Worm (Caenorhabditis elegans) whole organism, early embryonic: Measurements from ENCODE around the gene fbxa-136.

Experiments used
- B0310.2 ChIP-seq: sonication (generic microtip); optimal IDR thresholded peaks from 2 replicates; lab custom pipeline; 2016; ENCODE audit warnings: mild to moderate bottlenecking, missing genetic modification characterization, missing compliant biosample characterization
- F13C5.2 ChIP-seq: sonication (generic microtip); optimal IDR thresholded peaks from 2 replicates; lab custom pipeline; 2017; ENCODE audit warnings: mild to moderate bottlenecking, missing genetic modification characterization, inconsistent platforms, missing compliant biosample characterization
- aly-1 ChIP-seq: sonication (generic microtip); optimal IDR thresholded peaks from 2 replicates; lab custom pipeline; 2016; ENCODE audit warnings: missing genetic modification characterization, missing compliant biosample characterization
- ama-1 ChIP-seq: fragments of 150-350 bp; optimal IDR thresholded peaks from 2 replicates; lab custom pipeline; 2014
- ceh-13 ChIP-seq: fragments of 200-800 bp; sonication (Bioruptor generic); optimal IDR thresholded peaks from 2 replicates; lab custom pipeline; 2018; ENCODE audit warnings: mild to moderate bottlenecking, missing genetic modification characterization, missing compliant biosample characterization
- ceh-36 ChIP-seq: sonication (generic microtip); optimal IDR thresholded peaks from 2 replicates; lab custom pipeline; 2016; ENCODE audit warnings: missing genetic modification characterization, inconsistent platforms, missing compliant biosample characterization
- ets-7 ChIP-seq: sonication (generic microtip); optimal IDR thresholded peaks from 2 replicates; lab custom pipeline; 2016; ENCODE audit warnings: missing genotype, missing genetic modification characterization, missing compliant biosample characterization
- flt-1 ChIP-seq: fragments of 200-800 bp; sonication (Bioruptor generic); IDR thresholded peaks from 2 replicates; pipeline ENCODE4 v1.3.6; 2022; ENCODE audit warnings: missing genetic modification characterization, missing compliant biosample characterization
- hmbx-1 ChIP-seq: sonication (generic microtip); optimal IDR thresholded peaks from 2 replicates; lab custom pipeline; 2016; ENCODE audit warnings: mild to moderate bottlenecking, missing genetic modification characterization, missing compliant biosample characterization
- hmg-4 ChIP-seq: fragments of 200-800 bp; sonication (Bioruptor generic); optimal IDR thresholded peaks from 2 replicates; lab custom pipeline; 2018; ENCODE audit warnings: mild to moderate bottlenecking, missing genetic modification characterization, missing compliant biosample characterization
- hnd-1 ChIP-seq: sonication (generic microtip); optimal IDR thresholded peaks from 2 replicates; lab custom pipeline; 2016; ENCODE audit warnings: missing genetic modification characterization, missing compliant biosample characterization
- pes-1 ChIP-seq: fragments of 200-800 bp; sonication (Bioruptor generic); IDR thresholded peaks from 2 replicates; pipeline ENCODE4 v1.3.6; 2022; ENCODE audit warnings: missing genetic modification reagents, missing genetic modification characterization, missing compliant biosample characterization
- scrt-1 ChIP-seq: fragments of 200-800 bp; sonication (Bioruptor generic); IDR thresholded peaks from 2 replicates; pipeline ENCODE4 v1.3.6; 2022; ENCODE audit warnings: missing genetic modification characterization, missing compliant biosample characterization
- sea-1 ChIP-seq: fragments of 200-800 bp; sonication (Bioruptor generic); conservative IDR thresholded peaks from 2 replicates; pipeline ENCODE4 v1.3.6; 2022; ENCODE audit warnings: missing genetic modification characterization, missing compliant biosample characterization
- tbx-11 ChIP-seq: fragments of 200-800 bp; sonication (Bioruptor generic); IDR thresholded peaks from 2 replicates; pipeline ENCODE4 v1.3.6; 2022; ENCODE audit warnings: missing genetic modification characterization, missing compliant biosample characterization
- tbx-37 ChIP-seq: fragments of 200-800 bp; sonication (Bioruptor generic); conservative IDR thresholded peaks from 2 replicates; pipeline ENCODE4 v1.3.6; 2022; ENCODE audit warnings: missing genetic modification reagents, missing genetic modification characterization, missing compliant biosample characterization
- tra-4 ChIP-seq: sonication (generic microtip); optimal IDR thresholded peaks from 2 replicates; lab custom pipeline; 2017; ENCODE audit warnings: missing genetic modification characterization, missing compliant biosample characterization

fbxa-136 gene

DNA sequence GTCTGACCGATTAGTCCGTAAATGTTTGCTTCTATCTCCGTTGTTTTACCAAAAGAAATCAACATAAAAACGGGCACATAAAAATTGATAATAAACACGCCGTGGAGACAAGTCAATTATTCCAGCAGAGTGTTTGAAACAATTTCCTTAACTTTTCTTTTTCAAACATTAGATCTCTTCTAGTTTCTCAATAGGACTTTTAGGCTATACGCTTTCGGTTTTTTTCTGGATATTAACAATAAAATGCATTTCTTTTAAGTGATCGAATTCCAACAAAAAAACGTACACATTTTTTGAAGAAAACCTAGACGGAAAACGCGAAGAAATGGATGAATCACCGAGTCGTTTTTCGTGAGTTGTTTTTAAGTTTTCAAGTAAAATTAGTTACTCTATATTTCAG, 38.1 kb downstream of the fbxa-136 start, which contains the start of gene fbxa-172:
fbxa-172 (plus strand) TSS at position 301 of the 400 bp plus-strand sequence.
- TF ChIP-seq ets-7 (no peak), tbx-11 (GFP tag; lab: Robert Waterston, UW) (no peak), sea-1 (GFP tag; lab: Robert Waterston, UW) (no peak), F13C5.2 (tag; lab: Kevin White, UChicago) (no peak), hmg-4 (GFP tag; lab: Kevin White, UChicago) (no peak), aly-1 (tag; lab: Kevin White, UChicago) (no peak), tra-4 (tag; lab: Kevin White, UChicago) (no peak), flt-1 (no peak), ceh-36 (no peak), hmbx-1 (tag; lab: Kevin White, UChicago) (no peak), ceh-13 (GFP tag; lab: Kevin White, UChicago) (no peak), hnd-1 (no peak), pes-1 (GFP tag; lab: Robert Waterston, UW) (no peak), tbx-37 (GFP tag; lab: Robert Waterston, UW) (no peak), ama-1 (lab: Kevin White, UChicago) (no peak), scrt-1 (GFP tag; lab: Robert Waterston, UW) (no peak), B0310.2 (no peak)

- TF ChIP-seq ceh-13 (GFP tag; lab: Kevin White, UChicago) (no peak), ets-7 (no peak), sea-1 (GFP tag; lab: Robert Waterston, UW) (no peak), pes-1 (GFP tag; lab: Robert Waterston, UW) (no peak), hnd-1 (no peak), aly-1 (tag; lab: Kevin White, UChicago) (no peak), tbx-37 (GFP tag; lab: Robert Waterston, UW) (no peak), hmbx-1 (tag; lab: Kevin White, UChicago) (no peak), scrt-1 (GFP tag; lab: Robert Waterston, UW) (no peak), tra-4 (tag; lab: Kevin White, UChicago) (no peak), hmg-4 (GFP tag; lab: Kevin White, UChicago) (no peak), tbx-11 (GFP tag; lab: Robert Waterston, UW) (no peak), flt-1 (no peak), B0310.2 (no peak), ama-1 (lab: Kevin White, UChicago) (no peak), ceh-36 (no peak), F13C5.2 (tag; lab: Kevin White, UChicago) (no peak)
Observed at ce11 chrV:17565903-17566302, 45.1 kb downstream of the fbxa-136 start, which contains the start of gene fbxa-171. TSS of gene fbxa-171 (minus strand) at chrV:17566003.

DNA sequence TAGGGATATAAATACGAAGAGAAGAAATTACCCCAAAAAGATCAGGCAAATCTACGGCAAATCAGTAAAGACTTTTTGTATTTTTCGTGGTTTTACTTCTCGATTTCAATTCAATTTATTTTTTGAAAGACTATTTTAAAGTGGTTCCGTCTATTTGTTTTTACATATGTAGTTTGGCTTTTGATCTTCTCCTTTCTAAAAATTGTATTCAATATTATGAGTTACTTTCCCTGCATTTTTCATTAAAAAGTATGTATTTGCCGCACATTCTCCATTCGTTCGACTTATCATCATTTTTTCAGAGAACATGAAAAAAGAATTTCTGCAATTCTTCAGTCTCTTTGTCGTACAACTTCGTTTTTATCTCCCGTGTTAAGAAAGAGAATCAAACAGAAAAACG, 46.0 kb downstream of the fbxa-136 start, which contains the start of gene C38D9.2:
C38D9.2 (plus strand) TSS at position 301 of the 400 bp plus-strand sequence.
- no peak for TF ChIP-seq F13C5.2 (tag; lab: Kevin White, UChicago)
- TF ChIP-seq tbx-11 (GFP tag; lab: Robert Waterston, UW) = no peak
- TF ChIP-seq ceh-36 = no peak
- TF ChIP-seq hmg-4 (GFP tag; lab: Kevin White, UChicago) = no peak
- TF ChIP-seq aly-1 (tag; lab: Kevin White, UChicago) = no peak
- no peak for TF ChIP-seq tbx-37 (GFP tag; lab: Robert Waterston, UW)
- no peak for TF ChIP-seq hnd-1
- TF ChIP-seq ets-7 = no peak
